Worm (Caenorhabditis elegans): Measurements from ENCODE around the gene F55F10.1.

DNA sequence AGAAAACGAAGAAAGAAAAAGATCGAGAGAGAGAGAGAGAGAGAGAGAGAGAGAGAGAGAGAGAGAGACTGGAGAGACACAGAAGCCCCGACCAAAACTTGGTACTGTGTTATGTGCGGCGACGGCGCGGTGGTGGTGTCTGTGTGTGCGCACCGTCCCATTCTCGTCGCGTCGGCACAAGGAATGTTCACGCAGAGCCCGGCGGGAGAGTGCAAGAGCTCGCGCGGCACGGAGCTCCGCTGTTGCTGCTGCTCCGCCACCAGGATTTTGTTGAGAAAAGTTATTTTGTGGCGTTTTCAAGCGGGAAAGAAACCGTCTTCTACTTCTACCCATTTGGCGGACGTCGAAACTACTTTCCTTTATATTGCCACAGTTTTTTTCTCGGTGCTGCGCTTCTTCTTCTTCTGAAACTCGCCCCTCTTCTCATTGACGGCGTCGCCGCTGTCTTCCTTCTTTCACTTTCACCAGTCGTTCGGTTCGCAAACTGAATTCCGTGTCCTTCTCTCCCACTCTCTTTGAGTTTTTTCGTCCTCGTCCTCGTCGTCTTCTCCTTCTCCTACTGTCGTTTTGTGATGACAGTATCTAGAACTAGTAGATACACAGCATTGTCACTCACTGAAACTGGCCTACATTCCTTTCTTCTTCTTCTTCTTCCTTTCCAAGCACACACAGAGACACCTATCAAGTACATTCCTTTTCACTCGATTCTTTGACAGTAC lies 38.9 kb downstream of the F55F10.1 start:
- TF ChIP-seq fkh-10 (GFP tag; optimal IDR thresholded peaks at IDR 0.05), result no peak
- TF ChIP-seq ceh-9 (tag; optimal IDR thresholded peaks at IDR 0.05), result no peak
- no peak for TF ChIP-seq dve-1 (tag; optimal IDR thresholded peaks at IDR 0.05)
- TF ChIP-seq ceh-45 (GFP tag; IDR thresholded peaks at IDR 0.05), result no peak
- no peak for TF ChIP-seq ama-1 (optimal IDR thresholded peaks at IDR 0.05)
- no peak for TF ChIP-seq rnt-1 (tag; optimal IDR thresholded peaks at IDR 0.05)
- no peak for TF ChIP-seq ceh-6 (GFP tag; optimal IDR thresholded peaks at IDR 0.05)
- no peak for TF ChIP-seq hlh-30 (tag; optimal IDR thresholded peaks at IDR 0.05; ENCODE audit: insufficient read depth)
- no peak for TF ChIP-seq unc-55 (GFP tag; optimal IDR thresholded peaks at IDR 0.05)
- no peak for TF ChIP-seq syd-9 (tag; optimal IDR thresholded peaks at IDR 0.05)

All from whole organism, late embryonic.